Fruit fly (Drosophila melanogaster) whole organism, embryonic: ENCODE data around the gene CanB.

ENCODE experiments used
- Adf1 ChIP-seq: fragments of 200-800 bp; sonication (Bioruptor generic); IDR thresholded peaks from 2 replicates; pipeline ENCODE4 v1.3.6; 2022; ENCODE audit warnings: missing biosample characterization, missing genetic modification characterization
- Aef1 ChIP-seq: fragments of 200-800 bp; sonication (Bioruptor generic); IDR thresholded peaks from 3 replicates; pipeline ENCODE4 v1.3.6; 2022; ENCODE audit warnings: missing biosample characterization, missing genetic modification characterization
- Antp ChIP-seq: fragments of 200-800 bp; sonication (Bioruptor generic); optimal IDR thresholded peaks from 3 replicates; lab custom pipeline; 2016; ENCODE audit warnings: missing biosample characterization, missing genetic modification characterization
- Atf6 ChIP-seq: fragments of 200-800 bp; sonication (Bioruptor generic); IDR thresholded peaks from 2 replicates; pipeline ENCODE4 v1.3.6; 2022; ENCODE audit warnings: missing biosample characterization, missing genetic modification characterization
- BEAF-32 ChIP-seq: fragments of 200-800 bp; sonication (Bioruptor generic); optimal IDR thresholded peaks from 3 replicates; lab custom pipeline; 2017; ENCODE audit warnings: missing biosample characterization, missing genetic modification characterization, mild to moderate bottlenecking, moderate library complexity, missing genetic modification reagents
- CG10209 ChIP-seq: fragments of 200-800 bp; sonication (Bioruptor generic); optimal IDR thresholded peaks from 3 replicates; lab custom pipeline; 2017; ENCODE audit warnings: missing biosample characterization, mild to moderate bottlenecking, missing genetic modification characterization, missing genetic modification reagents
- CG1024 ChIP-seq: fragments of 200-800 bp; sonication (Bioruptor generic); IDR thresholded peaks from 2 replicates; pipeline ENCODE4 v1.3.6; 2022; ENCODE audit warnings: missing biosample characterization, missing genetic modification characterization
- CG14014 ChIP-seq: fragments of 200-800 bp; sonication (Bioruptor generic); IDR thresholded peaks from 2 replicates; pipeline ENCODE4 v1.3.6; 2022; ENCODE audit warnings: missing biosample characterization, missing genetic modification characterization
- CG14667 ChIP-seq: fragments of 200-800 bp; sonication (Bioruptor generic); IDR thresholded peaks from 2 replicates; pipeline ENCODE4 v1.3.6; 2022; ENCODE audit warnings: missing biosample characterization, missing genetic modification characterization
- CG14860 ChIP-seq: fragments of 200-800 bp; sonication (Bioruptor generic); IDR thresholded peaks from 3 replicates; pipeline ENCODE4 v1.3.6; 2022; ENCODE audit warnings: missing biosample characterization, missing genetic modification characterization; ENCODE audit not compliant: partially characterized antibody
- CG1603 ChIP-seq: fragments of 200-800 bp; sonication (Bioruptor generic); optimal IDR thresholded peaks from 2 replicates; lab custom pipeline; 2019; ENCODE audit warnings: missing biosample characterization, mild to moderate bottlenecking, missing genetic modification characterization, moderate library complexity
- CG2678 ChIP-seq: fragments of 200-800 bp; sonication (Bioruptor generic); optimal IDR thresholded peaks from 3 replicates; lab custom pipeline; 2019; ENCODE audit warnings: missing biosample characterization, mild to moderate bottlenecking, missing genetic modification characterization, moderate library complexity
- CG30403 ChIP-seq: fragments of 200-800 bp; sonication (Bioruptor generic); optimal IDR thresholded peaks from 3 replicates; lab custom pipeline; 2016; ENCODE audit warnings: missing biosample characterization, missing genetic modification characterization
- CG31365 ChIP-seq: fragments of 200-800 bp; sonication (Bioruptor generic); optimal IDR thresholded peaks from 2 replicates; lab custom pipeline; 2018; ENCODE audit warnings: missing biosample characterization, mild to moderate bottlenecking, missing genetic modification characterization
- CG6254 ChIP-seq: fragments of 200-800 bp; sonication (Bioruptor generic); optimal IDR thresholded peaks from 3 replicates; lab custom pipeline; 2017; ENCODE audit warnings: mild to moderate bottlenecking, missing biosample characterization, missing genetic modification reagents, missing genetic modification characterization
- CG7786 ChIP-seq: fragments of 200-800 bp; sonication (Bioruptor generic); optimal IDR thresholded peaks from 2 replicates; lab custom pipeline; 2016; ENCODE audit warnings: missing biosample characterization, missing genetic modification characterization
- CG8290 ChIP-seq, 3 experiments: fragments of 200-800 bp; sonication (Bioruptor generic); optimal IDR thresholded peaks; 2 replicates each; lab custom pipeline; 2016 to 2019; ENCODE audit warnings: missing biosample characterization in 3 of 3, missing genetic modification characterization in 3 of 3, mild to moderate bottlenecking in 2 of 3, moderate library complexity in 1 of 3
- CG8388 ChIP-seq: fragments of 200-800 bp; sonication (Bioruptor generic); optimal IDR thresholded peaks from 2 replicates; lab custom pipeline; 2019; ENCODE audit warnings: missing biosample characterization, mild to moderate bottlenecking, missing genetic modification characterization, moderate library complexity
- CG8924 ChIP-seq: fragments of 200-800 bp; optimal IDR thresholded peaks from 3 replicates; lab custom pipeline; 2019; ENCODE audit warnings: missing biosample characterization, mild to moderate bottlenecking, missing genetic modification characterization, moderate library complexity
- CG9797 ChIP-seq: fragments of 200-800 bp; sonication (Bioruptor generic); optimal IDR thresholded peaks from 3 replicates; lab custom pipeline; 2018; ENCODE audit warnings: missing biosample characterization, mild to moderate bottlenecking, missing genetic modification characterization
- CHES-1-like ChIP-seq: fragments of 200-800 bp; sonication (Bioruptor generic); optimal IDR thresholded peaks from 2 replicates; lab custom pipeline; 2016; ENCODE audit warnings: missing biosample characterization, missing genetic modification characterization
- Dek ChIP-seq: fragments of 200-800 bp; sonication (Bioruptor generic); optimal IDR thresholded peaks from 3 replicates; lab custom pipeline; 2019; ENCODE audit warnings: missing biosample characterization, mild to moderate bottlenecking, missing genetic modification characterization, moderate library complexity
- Dip3 ChIP-seq: fragments of 200-800 bp; sonication (Bioruptor generic); optimal IDR thresholded peaks from 3 replicates; lab custom pipeline; 2016; ENCODE audit warnings: missing biosample characterization, missing genetic modification characterization
- Doc2 ChIP-seq: fragments of 200-800 bp; sonication (Bioruptor generic); IDR thresholded peaks from 2 replicates; pipeline ENCODE4 v1.3.6; 2022; ENCODE audit warnings: missing biosample characterization, missing genetic modification characterization
- Dp ChIP-seq: fragments of 200-800 bp; sonication (Bioruptor generic); optimal IDR thresholded peaks from 2 replicates; lab custom pipeline; 2018; ENCODE audit warnings: missing biosample characterization, mild to moderate bottlenecking, missing genetic modification characterization, moderate library complexity
- E2f2 ChIP-seq: fragments of 200-800 bp; sonication (Bioruptor generic); IDR thresholded peaks from 2 replicates; pipeline ENCODE4 v1.3.6; 2022; ENCODE audit warnings: missing biosample characterization, missing genetic modification characterization
- Elba2 ChIP-seq: fragments of 200-800 bp; sonication (Bioruptor generic); optimal IDR thresholded peaks from 3 replicates; lab custom pipeline; 2016; ENCODE audit warnings: missing biosample characterization, missing genetic modification characterization
- Ets65A ChIP-seq: fragments of 200-800 bp; sonication (Bioruptor generic); peaks from one replicate; lab custom pipeline; 2016; ENCODE audit warnings: missing biosample characterization, missing genetic modification characterization
- Ets97D ChIP-seq: fragments of 200-800 bp; sonication (Bioruptor generic); optimal IDR thresholded peaks from 3 replicates; lab custom pipeline; 2016; ENCODE audit warnings: missing biosample characterization, missing genetic modification characterization
- HLH54F ChIP-seq: fragments of 200-800 bp; sonication (Bioruptor generic); optimal IDR thresholded peaks from 3 replicates; lab custom pipeline; 2016; ENCODE audit warnings: missing biosample characterization, missing genetic modification characterization
- Lhr ChIP-seq: fragments of 200-800 bp; sonication (Bioruptor generic); optimal IDR thresholded peaks from 3 replicates; lab custom pipeline; 2017; ENCODE audit warnings: mild to moderate bottlenecking, missing biosample characterization, missing genetic modification reagents, missing genetic modification characterization
- MBD-R2 ChIP-seq: fragments of 200-800 bp; sonication (Bioruptor generic); IDR thresholded peaks from 2 replicates; pipeline ENCODE4 v1.3.6; 2022; ENCODE audit warnings: missing biosample characterization, missing genetic modification characterization
- Mrtf ChIP-seq: fragments of 200-800 bp; sonication (Bioruptor generic); IDR thresholded peaks from 3 replicates; pipeline ENCODE4 v1.3.6; 2022; ENCODE audit warnings: missing biosample characterization, missing genetic modification characterization
- Nf-YC ChIP-seq: fragments of 200-800 bp; optimal IDR thresholded peaks from 3 replicates; lab custom pipeline; 2019; ENCODE audit warnings: missing biosample characterization, mild to moderate bottlenecking, missing genetic modification characterization, moderate library complexity
- Ptx1 ChIP-seq: fragments of 200-800 bp; sonication (Bioruptor generic); IDR thresholded peaks from 2 replicates; pipeline ENCODE4 v1.3.6; 2022; ENCODE audit warnings: missing biosample characterization, missing genetic modification characterization
- Sox100B ChIP-seq: fragments of 200-800 bp; sonication (Bioruptor generic); optimal IDR thresholded peaks from 3 replicates; lab custom pipeline; 2018; ENCODE audit warnings: missing biosample characterization, mild to moderate bottlenecking, missing genetic modification characterization
- Xrp1 ChIP-seq: fragments of 200-800 bp; sonication (Bioruptor generic); IDR thresholded peaks from 2 replicates; pipeline ENCODE4 v1.3.6; 2022; ENCODE audit warnings: missing biosample characterization, missing genetic modification characterization
- ash1 ChIP-seq: fragments of 200-800 bp; sonication (Bioruptor generic); optimal IDR thresholded peaks from 2 replicates; lab custom pipeline; 2018; ENCODE audit warnings: missing biosample characterization, mild to moderate bottlenecking, missing genetic modification characterization
- bbx ChIP-seq: fragments of 200-800 bp; sonication (Bioruptor generic); IDR thresholded peaks from 2 replicates; pipeline ENCODE4 v1.3.6; 2022; ENCODE audit warnings: missing biosample characterization, missing genetic modification characterization; ENCODE audit not compliant: partially characterized antibody
- bcd ChIP-seq: fragments of 200-800 bp; sonication (Bioruptor generic); optimal IDR thresholded peaks from 2 replicates; lab custom pipeline; 2017; ENCODE audit warnings: missing biosample characterization, mild to moderate bottlenecking, missing genetic modification characterization
- dpn ChIP-seq, 2 experiments: fragments of 200-800 bp; sonication (Bioruptor generic); optimal IDR thresholded peaks; 3 replicates each; lab custom pipeline; 2016; ENCODE audit warnings: missing biosample characterization in 2 of 2, missing genetic modification characterization in 2 of 2
- fd102C ChIP-seq: fragments of 200-800 bp; sonication (Bioruptor generic); optimal IDR thresholded peaks from 2 replicates; lab custom pipeline; 2018; ENCODE audit warnings: missing biosample characterization, mild to moderate bottlenecking, missing genetic modification characterization, moderate library complexity
- fu2 ChIP-seq: fragments of 200-800 bp; sonication (Bioruptor generic); optimal IDR thresholded peaks from 2 replicates; lab custom pipeline; 2016; ENCODE audit warnings: missing biosample characterization, missing genetic modification characterization
- gce ChIP-seq: fragments of 200-800 bp; sonication (Bioruptor generic); IDR thresholded peaks from 3 replicates; pipeline ENCODE4 v1.3.6; 2022; ENCODE audit warnings: missing biosample characterization, missing genetic modification characterization
- gcm ChIP-seq: fragments of 200-800 bp; sonication (Bioruptor generic); optimal IDR thresholded peaks from 2 replicates; lab custom pipeline; 2019; ENCODE audit warnings: missing biosample characterization, mild to moderate bottlenecking, missing genetic modification characterization, moderate library complexity
- grn ChIP-seq: fragments of 200-800 bp; sonication (Bioruptor generic); optimal IDR thresholded peaks from 3 replicates; lab custom pipeline; 2017; ENCODE audit warnings: missing biosample characterization, missing genetic modification characterization
- inv ChIP-seq: fragments of 200-800 bp; sonication (Bioruptor generic); IDR thresholded peaks from 2 replicates; pipeline ENCODE4 v1.3.6; 2022; ENCODE audit warnings: missing biosample characterization, missing genetic modification characterization; ENCODE audit not compliant: partially characterized antibody
- sens ChIP-seq: fragments of 200-800 bp; sonication (Bioruptor generic); peaks from one replicate; lab custom pipeline; 2016; ENCODE audit warnings: missing biosample characterization, missing genetic modification characterization
- so ChIP-seq: fragments of 200-800 bp; sonication (Bioruptor generic); IDR thresholded peaks from 3 replicates; pipeline ENCODE4 v1.3.6; 2022; ENCODE audit warnings: missing biosample characterization, missing genetic modification characterization
- trh ChIP-seq: fragments of 200-800 bp; sonication (Bioruptor generic); optimal IDR thresholded peaks from 2 replicates; lab custom pipeline; 2016; ENCODE audit warnings: missing biosample characterization, missing genetic modification characterization
- wdn ChIP-seq: fragments of 200-800 bp; sonication (Bioruptor generic); IDR thresholded peaks from 2 replicates; pipeline ENCODE4 v1.3.6; 2022; ENCODE audit warnings: missing biosample characterization, missing genetic modification characterization

The CanB gene

DNA sequence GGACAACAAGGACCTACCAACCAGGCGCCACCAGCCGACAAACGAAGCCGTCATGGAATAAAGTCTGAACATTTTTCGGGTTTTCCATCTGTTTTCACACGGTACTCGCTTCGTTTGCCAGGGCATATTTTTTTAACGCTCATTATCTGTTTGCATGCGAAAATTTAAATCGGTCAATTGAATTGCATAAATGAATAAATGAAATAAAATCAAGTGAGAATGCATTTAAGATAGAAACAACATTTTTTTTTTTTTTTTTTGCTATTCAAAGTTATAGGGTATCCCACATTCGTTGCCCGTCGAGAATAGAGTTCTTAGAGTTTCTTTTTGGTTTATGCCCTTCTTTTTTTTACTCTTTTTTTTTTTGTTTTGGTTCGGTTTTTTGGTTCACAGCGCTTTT is 46.5 kb upstream of the CanB start (continued):
- TF ChIP-seq BEAF-32 (GFP tag; lab: Kevin White, UChicago) (no peak), CG10209 (GFP tag; lab: Kevin White, UChicago) (peak; percentile 51), grn (GFP tag; lab: Kevin White, UChicago) (no peak), dpn (GFP tag; optimal IDR thresholded peaks at IDR 0.05; lab: Kevin White, UChicago) (peak; percentile 18 to 34), wdn (GFP tag; lab: Robert Waterston, UW) (0 out of 2 replicates have a peak, but pooled peaks have one; percentile 9), inv (GFP tag; lab: Robert Waterston, UW) (no peak), bbx (GFP tag; lab: Robert Waterston, UW) (no peak), Sox100B (peak; percentile 23), Mrtf (GFP tag; lab: Robert Waterston, UW) (no peak), Adf1 (no peak), fd102C (no peak), bcd (peak; percentile 27), CG8388 (GFP tag; lab: Kevin White, UChicago) (peak; percentile 4), Ptx1 (GFP tag; lab: Robert Waterston, UW) (peak; percentile 40; the same call in 1 of the 2 replicates), CG31365 (tag; lab: Kevin White, UChicago) (no peak), CG8924 (tag; lab: Kevin White, UChicago) (peak; percentile 36), Aef1 (peak; percentile 26; the same call in 2 of the 3 replicates), CG30403 (peak; percentile 46), CG7786 (peak; percentile 45), Dp (GFP tag; lab: Kevin White, UChicago) (no peak), CG9797 (GFP tag; lab: Kevin White, UChicago) (no peak), HLH54F (GFP tag; lab: Kevin White, UChicago) (peak; percentile 51), CG2678 (tag; lab: Kevin White, UChicago) (peak; percentile 74), Doc2 (GFP tag; lab: Robert Waterston, UW) (no peak), gce (no peak), Lhr (GFP tag; lab: Kevin White, UChicago) (no peak), Nf-YC (tag; lab: Kevin White, UChicago) (peak; percentile 4), Dek (peak; percentile 33), CG1024 (GFP tag; lab: Robert Waterston, UW) (no peak), MBD-R2 (GFP tag; lab: Robert Waterston, UW) (no peak), Xrp1 (GFP tag; lab: Robert Waterston, UW) (peak; percentile 59), sens (GFP tag; lab: Kevin White, UChicago) (peak; percentile 80), CG6254 (no peak), CG14014 (0 out of 2 replicates have a peak, but pooled peaks have one; percentile 39), fu2 (GFP tag; lab: Kevin White, UChicago) (no peak), gcm (GFP tag; lab: Kevin White, UChicago) (no peak), Dip3 (GFP tag; lab: Kevin White, UChicago) (no peak), trh (GFP tag; lab: Kevin White, UChicago) (no peak), CG14860 (GFP tag; lab: Robert Waterston, UW) (no peak), Antp (GFP tag; lab: Kevin White, UChicago) (no peak), CG1603 (tag; lab: Kevin White, UChicago) (no peak), CHES-1-like (GFP tag; lab: Kevin White, UChicago) (peak; percentile 6), so (no peak), E2f2 (GFP tag; lab: Robert Waterston, UW) (peak; percentile 16; the same call in 1 of the 2 replicates), CG14667 (GFP tag; lab: Robert Waterston, UW) (0 out of 2 replicates have a peak, but pooled peaks have one; percentile 16), ash1 (GFP tag; lab: Kevin White, UChicago) (no peak), Atf6 (GFP tag; lab: Robert Waterston, UW) (peak; percentile 60; the same call in 1 of the 2 replicates), Elba2 (GFP tag; lab: Kevin White, UChicago) (no peak), CG8290 (GFP tag; optimal IDR thresholded peaks at IDR 0.05; lab: Kevin White, UChicago) (no peak), CG8290 (tag; optimal IDR thresholded peaks at IDR 0.05; lab: Kevin White, UChicago) (no peak), Ets65A (no peak), Ets97D (GFP tag; lab: Kevin White, UChicago) (no peak)
